Fruit fly (Drosophila melanogaster) whole organism, prepupa: ENCODE results near the gene CG43894.

ENCODE experiments used
- Blimp-1 ChIP-seq: fragments of 200-800 bp; sonication (Bioruptor generic); optimal IDR thresholded peaks from 3 replicates; lab custom pipeline; 2017; ENCODE audit warnings: missing biosample characterization, missing genetic modification characterization, mild to moderate bottlenecking, moderate library complexity, missing genetic modification reagents
- CG10631 ChIP-seq: fragments of 200-800 bp; sonication (Bioruptor generic); optimal IDR thresholded peaks from 2 replicates; lab custom pipeline; 2016; ENCODE audit warnings: missing biosample characterization, missing genetic modification characterization
- CG10669 ChIP-seq: fragments of 200-800 bp; sonication (Bioruptor generic); optimal IDR thresholded peaks from 3 replicates; lab custom pipeline; 2018; ENCODE audit warnings: missing biosample characterization, mild to moderate bottlenecking, missing genetic modification characterization, moderate library complexity
- CG11294 ChIP-seq: fragments of 200-800 bp; sonication (Bioruptor generic); IDR thresholded peaks from 2 replicates; pipeline ENCODE4 v1.3.6; 2022; ENCODE audit warnings: missing biosample characterization, missing genetic modification characterization
- CG11762 ChIP-seq: fragments of 200-800 bp; sonication (Bioruptor generic); optimal IDR thresholded peaks from 3 replicates; lab custom pipeline; 2016; ENCODE audit warnings: missing biosample characterization, missing genetic modification characterization; ENCODE audit not compliant: insufficient read depth
- CG1621 ChIP-seq: fragments of 200-800 bp; sonication (Bioruptor generic); optimal IDR thresholded peaks from 3 replicates; lab custom pipeline; 2018; ENCODE audit warnings: missing biosample characterization, mild to moderate bottlenecking, missing genetic modification characterization
- CG16779 ChIP-seq: fragments of 200-800 bp; sonication (Bioruptor generic); optimal IDR thresholded peaks from 3 replicates; lab custom pipeline; 2017; ENCODE audit warnings: missing biosample characterization, mild to moderate bottlenecking, missing genetic modification characterization
- CG3032 ChIP-seq: fragments of 200-800 bp; optimal IDR thresholded peaks from 2 replicates; lab custom pipeline; 2019; ENCODE audit warnings: missing biosample characterization, mild to moderate bottlenecking, missing genetic modification characterization, moderate library complexity
- CG3919 ChIP-seq: fragments of 200-800 bp; sonication (Bioruptor generic); optimal IDR thresholded peaks from 3 replicates; lab custom pipeline; 2016; ENCODE audit warnings: missing biosample characterization, missing genetic modification characterization
- CG6276 ChIP-seq: fragments of 200-800 bp; sonication (Bioruptor generic); optimal IDR thresholded peaks from 2 replicates; lab custom pipeline; 2017; ENCODE audit warnings: missing biosample characterization, mild to moderate bottlenecking, missing genetic modification characterization
- CG6792 ChIP-seq: fragments of 200-800 bp; sonication (Bioruptor generic); optimal IDR thresholded peaks from 3 replicates; lab custom pipeline; 2016; ENCODE audit warnings: missing biosample characterization, missing genetic modification characterization
- CG6854 ChIP-seq: fragments of 200-800 bp; sonication (Bioruptor generic); optimal IDR thresholded peaks from 2 replicates; lab custom pipeline; 2017; ENCODE audit warnings: missing biosample characterization, mild to moderate bottlenecking, missing genetic modification characterization
- CG7368 ChIP-seq: fragments of 200-800 bp; sonication (Bioruptor generic); optimal IDR thresholded peaks from 3 replicates; lab custom pipeline; 2016; ENCODE audit warnings: missing biosample characterization, missing genetic modification characterization
- CG8632 ChIP-seq: fragments of 200-800 bp; sonication (Bioruptor generic); optimal IDR thresholded peaks from 3 replicates; lab custom pipeline; 2016; ENCODE audit warnings: missing biosample characterization, missing genetic modification characterization
- Eip93F ChIP-seq: fragments of 200-800 bp; sonication (Bioruptor generic); optimal IDR thresholded peaks from 2 replicates; lab custom pipeline; 2016; ENCODE audit warnings: missing biosample characterization, mild to moderate bottlenecking, missing genetic modification characterization
- Hr38 ChIP-seq: sonication (Bioruptor generic); optimal IDR thresholded peaks from 2 replicates; lab custom pipeline; 2016; ENCODE audit warnings: missing biosample characterization, missing genetic modification characterization
- Hr4 ChIP-seq: fragments of 200-800 bp; sonication (Bioruptor generic); optimal IDR thresholded peaks from 3 replicates; lab custom pipeline; 2016; ENCODE audit warnings: missing biosample characterization, missing genetic modification characterization
- Smox ChIP-seq: fragments of 200-800 bp; sonication (Bioruptor generic); optimal IDR thresholded peaks from 3 replicates; lab custom pipeline; 2016; ENCODE audit warnings: missing biosample characterization, missing genetic modification characterization
- Sox102F ChIP-seq: fragments of 200-800 bp; sonication (Bioruptor generic); optimal IDR thresholded peaks from 2 replicates; lab custom pipeline; 2016; ENCODE audit warnings: missing biosample characterization, mild to moderate bottlenecking, missing genetic modification characterization
- Sox14 ChIP-seq: fragments of 200-800 bp; sonication (Bioruptor generic); optimal IDR thresholded peaks from 3 replicates; lab custom pipeline; 2016; ENCODE audit warnings: missing biosample characterization, missing genetic modification characterization
- acj6 ChIP-seq: fragments of 200-800 bp; sonication (Bioruptor generic); optimal IDR thresholded peaks from 3 replicates; lab custom pipeline; 2016; ENCODE audit warnings: missing biosample characterization, missing genetic modification characterization
- dac ChIP-seq: fragments of 200-800 bp; sonication (Bioruptor generic); optimal IDR thresholded peaks from 2 replicates; lab custom pipeline; 2017; ENCODE audit warnings: missing biosample characterization, mild to moderate bottlenecking, missing genetic modification characterization
- fkh ChIP-seq: fragments of 200-800 bp; sonication (Bioruptor generic); optimal IDR thresholded peaks from 3 replicates; lab custom pipeline; 2017; ENCODE audit warnings: missing biosample characterization, mild to moderate bottlenecking, missing genetic modification characterization, moderate library complexity
- lz ChIP-seq: fragments of 200-800 bp; sonication (Bioruptor generic); optimal IDR thresholded peaks from 3 replicates; lab custom pipeline; 2016; ENCODE audit warnings: missing biosample characterization, missing genetic modification characterization
- pdm3 ChIP-seq: fragments of 200-800 bp; sonication (Bioruptor generic); optimal IDR thresholded peaks from 3 replicates; lab custom pipeline; 2016; ENCODE audit warnings: missing biosample characterization, missing genetic modification characterization
- spab ChIP-seq: fragments of 200-800 bp; sonication (Bioruptor generic); optimal IDR thresholded peaks from 2 replicates; lab custom pipeline; 2017; ENCODE audit warnings: missing biosample characterization, mild to moderate bottlenecking, missing genetic modification characterization, missing genetic modification reagents
- svp ChIP-seq: fragments of 200-800 bp; sonication (Bioruptor generic); peaks from one replicate; lab custom pipeline; 2016; ENCODE audit warnings: missing biosample characterization, missing genetic modification characterization
- topi ChIP-seq: fragments of 200-800 bp; sonication (Bioruptor generic); optimal IDR thresholded peaks from 3 replicates; lab custom pipeline; 2016; ENCODE audit warnings: missing biosample characterization, missing genetic modification characterization
- vri ChIP-seq: fragments of 200-800 bp; sonication (Bioruptor generic); optimal IDR thresholded peaks from 3 replicates; lab custom pipeline; 2016; ENCODE audit warnings: missing biosample characterization, mild to moderate bottlenecking, missing genetic modification characterization

CG43894 gene

dm6 chr3L:12874211-12874610 lies 15.4 kb upstream of the CG43894 start:
- TF ChIP-seq spab (no peak), CG11294 (GFP tag; lab: Robert Waterston, UW) (no peak), CG10669 (GFP tag; lab: Kevin White, UChicago) (no peak), CG16779 (no peak), CG6792 (GFP tag; lab: Kevin White, UChicago) (no peak), Sox102F (no peak), CG3032 (tag; lab: Kevin White, UChicago) (no peak), pdm3 (GFP tag; lab: Kevin White, UChicago) (no peak), CG3919 (GFP tag; lab: Kevin White, UChicago) (no peak)

- TF ChIP-seq CG1621 (tag; lab: Kevin White, UChicago) (no peak), CG8632 (GFP tag; lab: Kevin White, UChicago) (no peak), vri (GFP tag; lab: Kevin White, UChicago) (peak; percentile 81)
These were observed 4.9 kb upstream of the CG43894 start, which contains the start of gene CG14120 for dm6 chr3L:12884680-12885079. CG14120 (plus strand) TSS chr3L:12885039.

DNA sequence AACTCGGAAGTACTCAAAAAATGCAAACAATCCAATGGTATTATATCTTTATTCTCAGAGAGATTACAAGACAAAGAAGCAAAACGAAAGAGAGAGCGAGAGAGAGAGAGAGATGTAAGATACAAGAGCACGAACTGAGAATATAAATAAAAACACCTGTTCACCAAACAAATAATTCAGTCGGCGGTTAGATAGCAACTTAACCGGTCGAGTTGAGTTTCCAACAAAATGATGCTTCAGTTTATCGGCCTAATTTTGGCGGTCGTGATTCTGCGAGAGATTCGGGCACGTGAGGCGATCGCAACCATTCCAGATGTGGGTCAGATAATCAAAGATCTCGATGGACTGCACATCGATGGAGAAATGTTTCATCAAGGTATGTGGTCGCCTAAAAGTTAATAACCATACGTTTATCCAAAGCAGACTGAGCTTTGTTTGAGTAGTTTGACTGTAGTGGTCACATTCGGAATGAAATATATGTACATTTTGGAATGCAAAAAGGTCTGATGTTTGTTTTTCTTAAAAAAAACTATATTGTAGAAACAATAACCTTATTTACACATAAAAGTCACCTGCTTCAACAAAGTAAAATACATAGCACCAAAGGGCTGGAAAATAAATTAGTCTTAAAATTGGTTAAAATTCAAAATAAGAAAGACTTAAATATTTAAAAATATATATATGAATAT lies 3.1 kb downstream of the CG43894 start, which contains the start of gene CG14118:
CG14118 (plus strand) TSS at position 174 of the 689 bp plus-strand sequence.
- no peak for TF ChIP-seq CG11762
- TF ChIP-seq Sox14 (GFP tag; lab: Kevin White, UChicago) = peak; percentile 32
- peak; percentile 47 for TF ChIP-seq fkh (GFP tag; lab: Kevin White, UChicago)

DNA sequence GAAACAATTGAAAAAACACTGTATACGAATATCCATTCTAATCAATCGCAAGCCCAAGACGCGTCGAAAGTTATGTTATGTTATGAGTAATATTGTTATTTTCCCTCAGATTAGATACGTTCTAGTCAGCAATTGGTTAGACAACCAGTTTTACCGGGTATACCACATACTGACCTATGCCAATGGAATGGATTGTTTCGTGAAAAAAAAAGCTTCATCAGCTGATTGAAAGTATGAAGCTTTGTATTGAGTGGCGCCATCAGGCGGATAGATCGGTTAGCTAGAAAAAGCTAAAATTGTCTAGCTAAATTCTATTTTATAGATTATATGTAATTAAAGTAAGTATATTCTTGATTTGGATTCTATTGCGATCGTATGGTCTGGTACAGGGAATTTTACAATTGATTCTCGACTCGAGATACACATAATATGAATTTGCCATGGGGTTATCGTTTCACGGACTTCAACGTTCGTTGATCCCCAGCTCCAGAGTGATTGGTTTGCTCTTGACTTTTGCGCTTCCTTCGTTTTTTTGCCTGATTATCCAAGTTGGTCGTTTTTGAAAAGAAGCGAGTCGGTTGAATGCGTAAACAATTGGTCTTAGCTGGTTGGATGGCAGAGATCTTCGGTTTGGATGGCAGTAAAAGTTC lies 13.1 kb downstream of the CG43894 start, which contains the start of gene CG12520:
CG12520 (minus strand) TSS at position 159 of the 650 bp plus-strand sequence.
- peak; percentile 91 for TF ChIP-seq svp (GFP tag; lab: Kevin White, UChicago)
- peak; percentile 47 for TF ChIP-seq vri (GFP tag; lab: Kevin White, UChicago)
- TF ChIP-seq CG16779 = no peak
- TF ChIP-seq Blimp-1 = no peak

- TF ChIP-seq spab (no peak), CG7368 (GFP tag; lab: Kevin White, UChicago) (no peak), lz (no peak), CG6854 (GFP tag; lab: Kevin White, UChicago) (no peak), dac (GFP tag; lab: Kevin White, UChicago) (no peak), Hr38 (GFP tag; lab: Kevin White, UChicago) (no peak), vri (GFP tag; lab: Kevin White, UChicago) (no peak), Blimp-1 (no peak), Hr4 (no peak), acj6 (GFP tag; lab: Kevin White, UChicago) (no peak), CG6276 (GFP tag; lab: Kevin White, UChicago) (no peak), Eip93F (no peak), CG10631 (GFP tag; lab: Kevin White, UChicago) (no peak), Smox (GFP tag; lab: Kevin White, UChicago) (no peak), topi (GFP tag; lab: Kevin White, UChicago) (no peak)
- TF ChIP-seq, all 60 proteins: peak for 0
These were observed 14.0 kb downstream of the CG43894 start, which contains the start of gene CG32117 for dm6 chr3L:12903611-12904010. CG32117 (minus strand) TSS chr3L:12903711.
